Worm (Caenorhabditis elegans): ENCODE measurements around the gene sra-33.

- TF ChIP-seq ama-1 (optimal IDR thresholded peaks at IDR 0.05) (no peak), unc-62 (GFP tag; optimal IDR thresholded peaks at IDR 0.05) (no peak), fos-1 (tag; optimal IDR thresholded peaks at IDR 0.05) (no peak), F13H6.1 (tag; optimal IDR thresholded peaks at IDR 0.05) (no peak), zag-1 (tag; optimal IDR thresholded peaks at IDR 0.05) (no peak), egl-27 (tag; optimal IDR thresholded peaks at IDR 0.05) (no peak), snpc-4 (tag; optimal IDR thresholded peaks at IDR 0.05) (no peak), nhr-23 (tag; optimal IDR thresholded peaks at IDR 0.05) (no peak), nhr-11 (tag; optimal IDR thresholded peaks at IDR 0.05) (no peak), ztf-11 (tag; optimal IDR thresholded peaks at IDR 0.05) (no peak), unc-39 (tag; optimal IDR thresholded peaks at IDR 0.05) (no peak), sem-4 (tag; optimal IDR thresholded peaks at IDR 0.05) (no peak), nhr-237 (tag; optimal IDR thresholded peaks at IDR 0.05) (no peak)
These were observed 6.5 kb upstream of the sra-33 start, which contains the start of gene sra-34 for ce11 chrII:4543568-4543967.

Data from whole organism, L2 larva.